Worm (Caenorhabditis elegans) whole organism, L2 larva: Measurements from ENCODE around the gene rap-1.

Experiments used
- C34F6.9 ChIP-seq: fragments of 150-350 bp; optimal IDR thresholded peaks from 2 replicates; lab custom pipeline; 2014; ENCODE audit warnings: missing biosample characterization, missing genetic modification characterization
- F13H6.1 ChIP-seq: sonication (generic microtip); optimal IDR thresholded peaks from 2 replicates; lab custom pipeline; 2016; ENCODE audit warnings: missing genetic modification characterization, missing compliant biosample characterization
- Y55F3AM.14 ChIP-seq: fragments of 200-800 bp; sonication (Bioruptor generic); optimal IDR thresholded peaks from 2 replicates; lab custom pipeline; 2018; ENCODE audit warnings: mild to moderate bottlenecking, missing genetic modification characterization, missing compliant biosample characterization
- blmp-1 ChIP-seq: sonication (generic microtip); optimal IDR thresholded peaks from 2 replicates; lab custom pipeline; 2017; ENCODE audit warnings: missing genetic modification characterization, mild to moderate bottlenecking, missing compliant biosample characterization, antibody characterized with exemption, moderate library complexity; ENCODE audit not compliant: insufficient read depth
- ceh-16 ChIP-seq: fragments of 150-350 bp; optimal IDR thresholded peaks from 2 replicates; lab custom pipeline; 2014; ENCODE audit warnings: missing biosample characterization, missing genetic modification characterization
- ceh-82 ChIP-seq: fragments of 150-350 bp; optimal IDR thresholded peaks from 2 replicates; lab custom pipeline; 2014; ENCODE audit warnings: missing biosample characterization, missing genetic modification characterization
- crh-2 ChIP-seq: sonication (generic microtip); optimal IDR thresholded peaks from 2 replicates; lab custom pipeline; 2017; ENCODE audit warnings: missing biosample characterization, missing genetic modification characterization
- egl-27 ChIP-seq: sonication (generic microtip); optimal IDR thresholded peaks from 3 replicates; lab custom pipeline; 2017; ENCODE audit warnings: missing biosample characterization, missing genetic modification reagents, missing genetic modification characterization
- elt-1 ChIP-seq: fragments of 150-350 bp; optimal IDR thresholded peaks from 2 replicates; lab custom pipeline; 2014; ENCODE audit warnings: missing biosample characterization, missing genetic modification characterization
- fos-1 ChIP-seq: fragments of 150-350 bp; optimal IDR thresholded peaks from 2 replicates; lab custom pipeline; 2014; ENCODE audit warnings: missing biosample characterization, missing genetic modification characterization
- gmeb-1 ChIP-seq: fragments of 150-350 bp; optimal IDR thresholded peaks from 2 replicates; lab custom pipeline; 2014; ENCODE audit warnings: missing biosample characterization, missing genetic modification characterization
- lin-13 ChIP-seq: fragments of 150-350 bp; optimal IDR thresholded peaks from 2 replicates; lab custom pipeline; 2014; ENCODE audit warnings: missing biosample characterization, missing genetic modification reagents, missing genetic modification characterization
- lin-39 ChIP-seq: fragments of 150-350 bp; optimal IDR thresholded peaks from 2 replicates; lab custom pipeline; 2014; ENCODE audit warnings: missing biosample characterization, missing genetic modification reagents, missing genetic modification characterization
- lsy-2 ChIP-seq, 2 experiments: fragments of 150-350 bp in 1 of 2; sonication (generic microtip) in 1 of 2; optimal IDR thresholded peaks; 2 replicates each; lab custom pipeline; 2014 to 2017; ENCODE audit warnings: missing biosample characterization in 2 of 2, missing genetic modification characterization in 2 of 2
- mab-5 ChIP-seq: fragments of 150-350 bp; optimal IDR thresholded peaks from 2 replicates; lab custom pipeline; 2014; ENCODE audit warnings: missing biosample characterization, missing genetic modification characterization
- mbf-1 ChIP-seq: sonication (generic microtip); optimal IDR thresholded peaks from 2 replicates; lab custom pipeline; 2017; ENCODE audit warnings: missing biosample characterization, missing genetic modification characterization
- nhr-11 ChIP-seq: fragments of 150-350 bp; optimal IDR thresholded peaks from 2 replicates; lab custom pipeline; 2014; ENCODE audit warnings: missing biosample characterization, missing genetic modification characterization
- nhr-12 ChIP-seq: fragments of 150-350 bp; optimal IDR thresholded peaks from 2 replicates; lab custom pipeline; 2014; ENCODE audit warnings: missing biosample characterization, missing genetic modification characterization
- nhr-129 ChIP-seq: fragments of 150-350 bp; optimal IDR thresholded peaks from 2 replicates; lab custom pipeline; 2014; ENCODE audit warnings: missing biosample characterization, missing genetic modification characterization
- nhr-21 ChIP-seq: fragments of 150-350 bp; optimal IDR thresholded peaks from 2 replicates; lab custom pipeline; 2014; ENCODE audit warnings: missing biosample characterization, missing genetic modification characterization
- nhr-23 ChIP-seq: fragments of 150-350 bp; optimal IDR thresholded peaks from 2 replicates; lab custom pipeline; 2014; ENCODE audit warnings: missing biosample characterization, missing genetic modification reagents, missing genetic modification characterization
- nhr-237 ChIP-seq: fragments of 150-350 bp; optimal IDR thresholded peaks from 2 replicates; lab custom pipeline; 2014; ENCODE audit warnings: missing biosample characterization, missing genetic modification characterization
- nhr-25 ChIP-seq: fragments of 150-350 bp; sonication (generic microtip); optimal IDR thresholded peaks from 3 replicates; lab custom pipeline; 2014; ENCODE audit warnings: missing biosample characterization, missing genetic modification characterization
- nhr-6 ChIP-seq: fragments of 150-350 bp; optimal IDR thresholded peaks from 2 replicates; lab custom pipeline; 2014; ENCODE audit warnings: missing biosample characterization, missing genetic modification characterization
- nhr-77 ChIP-seq: fragments of 150-350 bp; optimal IDR thresholded peaks from 2 replicates; lab custom pipeline; 2014; ENCODE audit warnings: missing biosample characterization, missing genetic modification characterization
- skn-1 ChIP-seq: sonication (generic microtip); optimal IDR thresholded peaks from 2 replicates; lab custom pipeline; 2017; ENCODE audit warnings: missing biosample characterization, missing genetic modification characterization
- sma-3 ChIP-seq: sonication (generic microtip); optimal IDR thresholded peaks from 2 replicates; lab custom pipeline; 2016; ENCODE audit warnings: missing genetic modification reagents, missing genetic modification characterization, missing compliant biosample characterization
- sma-9 ChIP-seq, 2 experiments: fragments of 150-350 bp in 1 of 2; sonication (generic microtip) in 1 of 2; optimal IDR thresholded peaks; 2 replicates each; lab custom pipeline; 2014 to 2016; ENCODE audit warnings: missing genetic modification characterization in 2 of 2, mild to moderate bottlenecking in 1 of 2, missing biosample characterization in 1 of 2, missing compliant biosample characterization in 1 of 2, missing genetic modification reagents in 1 of 2, moderate library complexity in 1 of 2
- snpc-4 ChIP-seq: fragments of 150-350 bp; optimal IDR thresholded peaks from 2 replicates; lab custom pipeline; 2014; ENCODE audit warnings: missing biosample characterization, missing genetic modification characterization
- unc-55 ChIP-seq: fragments of 150-350 bp; sonication (generic microtip); optimal IDR thresholded peaks from 3 replicates; lab custom pipeline; 2014; ENCODE audit warnings: missing biosample characterization, missing genetic modification reagents, missing genetic modification characterization
- zag-1 ChIP-seq: fragments of 150-350 bp; optimal IDR thresholded peaks from 2 replicates; lab custom pipeline; 2014; ENCODE audit warnings: missing biosample characterization, missing genetic modification characterization
- ztf-1 ChIP-seq: fragments of 200-800 bp; sonication (Bioruptor generic); conservative IDR thresholded peaks from 2 replicates; pipeline ENCODE4 v1.3.6; 2022; ENCODE audit warnings: missing genetic modification characterization, missing compliant biosample characterization
- ztf-4 ChIP-seq: fragments of 150-350 bp; optimal IDR thresholded peaks from 2 replicates; lab custom pipeline; 2014; ENCODE audit warnings: missing biosample characterization, missing genetic modification characterization

rap-1 gene

ce11 chrIV:8921956-8922355 lies 3.3 kb upstream of the rap-1 start, which contains the start of gene D1046.16:
TSS of gene D1046.16 (plus strand) at chrIV:8922150.
- TF ChIP-seq Y55F3AM.14 (GFP tag; lab: Kevin White, UChicago) (no peak), lin-13 (no peak), F13H6.1 (peak; percentile 55), fos-1 (peak; percentile 56), nhr-77 (no peak), nhr-11 (tag; lab: Kevin White, UChicago) (no peak), mbf-1 (tag; lab: Kevin White, UChicago) (no peak), sma-3 (GFP tag; lab: Kevin White, UChicago) (peak; percentile 44), nhr-25 (peak; percentile 65), lsy-2 (tag; optimal IDR thresholded peaks at IDR 0.05; lab: Kevin White, UChicago) (peak in 1 of 2 experiments; percentile 0), egl-27 (tag; lab: Kevin White, UChicago) (peak; percentile 7), ceh-82 (tag; lab: Kevin White, UChicago) (no peak), crh-2 (peak; percentile 41), nhr-129 (tag; lab: Kevin White, UChicago) (peak; percentile 70), blmp-1 (tag; lab: Kevin White, UChicago) (peak; percentile 43)

DNA sequence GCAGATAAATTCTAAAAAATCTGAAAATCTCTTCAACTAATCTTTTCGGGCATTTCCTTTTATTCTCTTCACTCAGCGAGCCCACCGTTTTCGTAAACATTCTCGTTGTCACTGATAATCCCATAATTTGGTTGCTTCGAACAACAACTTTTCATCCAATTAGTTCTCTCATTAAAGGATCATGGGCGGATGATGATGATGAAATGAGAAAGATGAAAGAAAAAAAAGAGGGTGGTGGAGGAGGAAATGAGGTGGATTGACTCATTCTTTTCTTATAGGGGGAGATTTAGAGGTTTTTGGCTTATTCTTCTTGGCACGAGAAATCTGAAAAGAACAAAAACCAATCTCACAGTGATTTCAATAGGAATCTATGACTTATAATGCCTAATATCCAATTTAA lies 2.5 kb upstream of the rap-1 start:
- TF ChIP-seq sma-9 (GFP tag; optimal IDR thresholded peaks at IDR 0.05; lab: Kevin White, UChicago) (peak; percentile 0), sma-9 (tag; optimal IDR thresholded peaks at IDR 0.05; lab: Kevin White, UChicago) (no peak), C34F6.9 (peak; percentile 35), fos-1 (peak; percentile 14), ceh-16 (tag; lab: Kevin White, UChicago) (no peak)

ce11 chrIV:8920284-8920806 lies 1.7 kb upstream of the rap-1 start:
- TF ChIP-seq mbf-1 (tag; lab: Kevin White, UChicago) (no peak), nhr-12 (tag; lab: Kevin White, UChicago) (no peak), lin-39 (tag; lab: Kevin White, UChicago) (no peak), sma-9 (GFP tag; optimal IDR thresholded peaks at IDR 0.05; lab: Kevin White, UChicago) (peak; percentile 28), sma-9 (tag; optimal IDR thresholded peaks at IDR 0.05; lab: Kevin White, UChicago) (no peak), elt-1 (no peak), unc-55 (GFP tag; lab: Kevin White, UChicago) (peak; percentile 6), Y55F3AM.14 (GFP tag; lab: Kevin White, UChicago) (no peak), snpc-4 (tag; lab: Kevin White, UChicago) (no peak), nhr-21 (tag; lab: Kevin White, UChicago) (peak; percentile 13), C34F6.9 (peak; percentile 28), F13H6.1 (peak; percentile 38), lin-13 (peak; percentile 29), crh-2 (peak; percentile 4), fos-1 (peak; percentile 12), blmp-1 (tag; lab: Kevin White, UChicago) (no peak), lsy-2 (tag; optimal IDR thresholded peaks at IDR 0.05; lab: Kevin White, UChicago) (peak in 1 of 2 experiments; percentile 49), ztf-4 (tag; lab: Kevin White, UChicago) (no peak), mab-5 (tag; lab: Kevin White, UChicago) (no peak), nhr-23 (no peak)

ce11 chrIV:8916010-8916409 lies 2.7 kb downstream of the rap-1 start, which contains the start of gene C27B7.9:
TSS of gene C27B7.9 (minus strand) at chrIV:8916110.
- TF ChIP-seq ztf-1 (GFP tag; lab: Robert Waterston, UW) (no peak), nhr-21 (tag; lab: Kevin White, UChicago) (no peak), nhr-6 (no peak), F13H6.1 (no peak), zag-1 (no peak), blmp-1 (tag; lab: Kevin White, UChicago) (no peak), nhr-77 (no peak), gmeb-1 (tag; lab: Kevin White, UChicago) (no peak), mab-5 (tag; lab: Kevin White, UChicago) (no peak), lin-39 (tag; lab: Kevin White, UChicago) (no peak), ztf-4 (tag; lab: Kevin White, UChicago) (no peak), skn-1 (tag; lab: Kevin White, UChicago) (no peak), sma-3 (GFP tag; lab: Kevin White, UChicago) (no peak), nhr-237 (tag; lab: Kevin White, UChicago) (no peak), snpc-4 (tag; lab: Kevin White, UChicago) (no peak)
